Worm (Caenorhabditis elegans) whole organism, mixed stage, embryonic: ENCODE data around the gene nspc-10.

Experiments
- M03D4.4 ChIP-seq: sonication (generic microtip); optimal IDR thresholded peaks from 2 replicates; lab custom pipeline; 2017; ENCODE audit warnings: mild to moderate bottlenecking, missing genetic modification characterization, missing compliant biosample characterization
- bed-3 ChIP-seq: fragments of 200-800 bp; sonication (Bioruptor generic); optimal IDR thresholded peaks from 3 replicates; lab custom pipeline; 2018; ENCODE audit warnings: mild to moderate bottlenecking, missing genetic modification characterization, moderate library complexity, missing compliant biosample characterization
- blmp-1 ChIP-seq: fragments of 150-350 bp; optimal IDR thresholded peaks from 2 replicates; lab custom pipeline; 2014; ENCODE audit warnings: missing biosample characterization, missing genetic modification characterization
- ceh-39 ChIP-seq: fragments of 150-350 bp; optimal IDR thresholded peaks from 2 replicates; lab custom pipeline; 2014; ENCODE audit warnings: missing biosample characterization, missing genetic modification characterization
- ceh-43 ChIP-seq: fragments of 200-800 bp; sonication (Bioruptor generic); optimal IDR thresholded peaks from 2 replicates; lab custom pipeline; 2018; ENCODE audit warnings: mild to moderate bottlenecking, missing genetic modification characterization, moderate library complexity, missing compliant biosample characterization
- ceh-83 ChIP-seq: fragments of 200-800 bp; sonication (Bioruptor generic); optimal IDR thresholded peaks from 2 replicates; lab custom pipeline; 2018; ENCODE audit warnings: mild to moderate bottlenecking, missing genetic modification characterization, missing compliant biosample characterization
- ces-1 ChIP-seq: fragments of 150-350 bp; optimal IDR thresholded peaks from 2 replicates; lab custom pipeline; 2014; ENCODE audit warnings: missing biosample characterization, missing genetic modification reagents, missing genetic modification characterization
- cnd-1 ChIP-seq: fragments of 200-800 bp; sonication (Bioruptor generic); optimal IDR thresholded peaks from 2 replicates; lab custom pipeline; 2018; ENCODE audit warnings: mild to moderate bottlenecking, missing genetic modification characterization, missing compliant biosample characterization
- drap-1 ChIP-seq: fragments of 200-800 bp; sonication (Bioruptor generic); optimal IDR thresholded peaks from 3 replicates; lab custom pipeline; 2018; ENCODE audit warnings: mild to moderate bottlenecking, missing genetic modification characterization, missing compliant biosample characterization
- elt-3 ChIP-seq: fragments of 150-350 bp; optimal IDR thresholded peaks from 2 replicates; lab custom pipeline; 2014; ENCODE audit warnings: missing biosample characterization, missing genetic modification characterization
- flh-1 ChIP-seq: fragments of 200-800 bp; sonication (Bioruptor generic); optimal IDR thresholded peaks from 2 replicates; lab custom pipeline; 2018; ENCODE audit warnings: mild to moderate bottlenecking, missing genetic modification characterization, moderate library complexity, missing compliant biosample characterization
- hlh-1 ChIP-seq: fragments of 150-350 bp; optimal IDR thresholded peaks from 2 replicates; lab custom pipeline; 2014; ENCODE audit warnings: missing biosample characterization, missing genetic modification reagents, missing genetic modification characterization
- lin-13 ChIP-seq: fragments of 150-350 bp; optimal IDR thresholded peaks from 2 replicates; lab custom pipeline; 2014; ENCODE audit warnings: missing biosample characterization, missing genetic modification characterization
- lin-32 ChIP-seq: fragments of 200-800 bp; sonication (Bioruptor generic); optimal IDR thresholded peaks from 2 replicates; lab custom pipeline; 2018; ENCODE audit warnings: mild to moderate bottlenecking, missing genetic modification characterization, missing compliant biosample characterization
- lsy-2 ChIP-seq: fragments of 150-350 bp; optimal IDR thresholded peaks from 2 replicates; lab custom pipeline; 2014; ENCODE audit warnings: missing biosample characterization, missing genetic modification characterization
- mab-5 ChIP-seq: fragments of 150-350 bp; optimal IDR thresholded peaks from 2 replicates; lab custom pipeline; 2014; ENCODE audit warnings: missing biosample characterization, missing genetic modification characterization
- mep-1 ChIP-seq: fragments of 150-350 bp; optimal IDR thresholded peaks from 2 replicates; lab custom pipeline; 2017; ENCODE audit warnings: missing biosample characterization, missing genetic modification reagents, missing genetic modification characterization, inconsistent platforms
- mls-2 ChIP-seq: sonication (generic microtip); optimal IDR thresholded peaks from 2 replicates; lab custom pipeline; 2016; ENCODE audit warnings: mild to moderate bottlenecking, missing genetic modification characterization, moderate library complexity, missing compliant biosample characterization
- nhr-12 ChIP-seq: fragments of 150-350 bp; optimal IDR thresholded peaks from 2 replicates; lab custom pipeline; 2014; ENCODE audit warnings: missing biosample characterization, missing genetic modification characterization
- nhr-2 ChIP-seq: fragments of 150-350 bp; optimal IDR thresholded peaks from 2 replicates; lab custom pipeline; 2014; ENCODE audit warnings: missing biosample characterization, missing genetic modification characterization
- nhr-237 ChIP-seq: fragments of 150-350 bp; optimal IDR thresholded peaks from 2 replicates; lab custom pipeline; 2014; ENCODE audit warnings: missing biosample characterization, missing genetic modification characterization
- nhr-28 ChIP-seq: fragments of 150-350 bp; optimal IDR thresholded peaks from 2 replicates; lab custom pipeline; 2014; ENCODE audit warnings: missing biosample characterization, missing genetic modification characterization
- nhr-76 ChIP-seq: sonication (generic microtip); optimal IDR thresholded peaks from 2 replicates; lab custom pipeline; 2017; ENCODE audit warnings: missing biosample characterization, missing genetic modification characterization
- pha-4 ChIP-seq: fragments of 150-350 bp; optimal IDR thresholded peaks from 2 replicates; lab custom pipeline; 2018; ENCODE audit warnings: missing biosample characterization, missing genetic modification reagents, missing genetic modification characterization
- sem-2 ChIP-seq: fragments of 200-800 bp; sonication (Bioruptor generic); optimal IDR thresholded peaks from 2 replicates; lab custom pipeline; 2018; ENCODE audit warnings: mild to moderate bottlenecking, missing genetic modification characterization, missing compliant biosample characterization
- snpc-4 ChIP-seq: fragments of 150-350 bp; optimal IDR thresholded peaks from 2 replicates; lab custom pipeline; 2014; ENCODE audit warnings: missing biosample characterization, missing genetic modification characterization
- sptf-1 ChIP-seq: sonication (generic microtip); optimal IDR thresholded peaks from 2 replicates; lab custom pipeline; 2017; ENCODE audit warnings: mild to moderate bottlenecking, missing genetic modification characterization, moderate library complexity, missing compliant biosample characterization
- tbx-8 ChIP-seq: fragments of 200-800 bp; sonication (Bioruptor generic); optimal IDR thresholded peaks from 2 replicates; lab custom pipeline; 2018; ENCODE audit warnings: mild to moderate bottlenecking, missing genetic modification characterization, moderate library complexity, missing compliant biosample characterization
- unc-120 ChIP-seq: sonication (generic microtip); optimal IDR thresholded peaks from 2 replicates; lab custom pipeline; 2017; ENCODE audit warnings: missing genetic modification characterization, missing compliant biosample characterization; ENCODE audit not compliant: poor library complexity, severe bottlenecking
- unc-39 ChIP-seq: fragments of 150-350 bp; optimal IDR thresholded peaks from 2 replicates; lab custom pipeline; 2014; ENCODE audit warnings: missing biosample characterization, missing genetic modification characterization
- unc-62 ChIP-seq: fragments of 150-350 bp; optimal IDR thresholded peaks from 2 replicates; lab custom pipeline; 2014; ENCODE audit warnings: missing biosample characterization, missing genetic modification reagents, missing genetic modification characterization
- zip-8 ChIP-seq: fragments of 150-350 bp; optimal IDR thresholded peaks from 2 replicates; lab custom pipeline; 2014; ENCODE audit warnings: missing biosample characterization, missing genetic modification characterization

The nspc-10 gene

ce11 chrX:12315268-12315667, 28.1 kb upstream of the nspc-10 start, which contains the start of gene xtr-2:
Gene xtr-2, plus strand, starts transcription at chrX:12315568.
- TF ChIP-seq ceh-83 (GFP tag; lab: Kevin White, UChicago), result no peak
- TF ChIP-seq ceh-39 (tag; lab: Kevin White, UChicago), result no peak
- no peak for TF ChIP-seq ceh-43 (GFP tag; lab: Kevin White, UChicago)
- TF ChIP-seq pha-4, result no peak
- TF ChIP-seq flh-1 (GFP tag; lab: Kevin White, UChicago), result no peak
- TF ChIP-seq nhr-28 (tag; lab: Kevin White, UChicago), result no peak
- TF ChIP-seq elt-3 (tag; lab: Kevin White, UChicago), result no peak
- no peak for TF ChIP-seq blmp-1
- no peak for TF ChIP-seq mab-5 (tag; lab: Kevin White, UChicago)
- no peak for TF ChIP-seq cnd-1
- no peak for TF ChIP-seq nhr-237
- TF ChIP-seq unc-120, result no peak
- no peak for TF ChIP-seq unc-39
- no peak for TF ChIP-seq mep-1 (tag; lab: Kevin White, UChicago)
- no peak for TF ChIP-seq mls-2
- TF ChIP-seq lsy-2 (tag; lab: Kevin White, UChicago), result no peak
- TF ChIP-seq sem-2 (GFP tag; lab: Kevin White, UChicago), result no peak
- TF ChIP-seq sptf-1 (tag; lab: Kevin White, UChicago), result no peak

ce11 chrX:12317560-12317959, 25.8 kb upstream of the nspc-10 start:
- no peak for TF ChIP-seq flh-1 (GFP tag; lab: Kevin White, UChicago)
- TF ChIP-seq unc-62 (GFP tag; lab: Kevin White, UChicago), result no peak
- TF ChIP-seq, all 35 proteins: peak for 0

- TF ChIP-seq nhr-237, result no peak
- TF ChIP-seq sem-2 (GFP tag; lab: Kevin White, UChicago), result no peak
- TF ChIP-seq pha-4, result no peak
- TF ChIP-seq ces-1 (GFP tag; lab: Kevin White, UChicago), result no peak
- peak; percentile 63 for TF ChIP-seq ceh-39 (tag; lab: Kevin White, UChicago)
- TF ChIP-seq nhr-2, result peak; percentile 74
- no peak for TF ChIP-seq lin-13
- peak; percentile 36 for TF ChIP-seq cnd-1
- peak; percentile 51 for TF ChIP-seq unc-62 (GFP tag; lab: Kevin White, UChicago)
- peak; percentile 50 for TF ChIP-seq zip-8 (tag; lab: Kevin White, UChicago)
- TF ChIP-seq bed-3, result no peak
- no peak for TF ChIP-seq flh-1 (GFP tag; lab: Kevin White, UChicago)
- no peak for TF ChIP-seq hlh-1
- TF ChIP-seq tbx-8 (GFP tag; lab: Kevin White, UChicago), result no peak
- TF ChIP-seq, all 35 proteins: peak for 5
Measured at ce11 chrX:12320737-12321136, 22.7 kb upstream of the nspc-10 start, which contains the start of gene ceh-40. Gene ceh-40, minus strand, starts transcription at chrX:12320777.

ce11 chrX:12321357-12321756, 22.1 kb upstream of the nspc-10 start, which contains the start of gene F17A2.13:
Gene F17A2.13, plus strand, starts transcription at chrX:12321657.
- TF ChIP-seq pha-4 (no peak), sptf-1 (tag; lab: Kevin White, UChicago) (no peak), nhr-76 (tag; lab: Kevin White, UChicago) (no peak), sem-2 (GFP tag; lab: Kevin White, UChicago) (no peak), snpc-4 (tag; lab: Kevin White, UChicago) (no peak), ces-1 (GFP tag; lab: Kevin White, UChicago) (no peak), ceh-83 (GFP tag; lab: Kevin White, UChicago) (no peak), lin-13 (no peak), mep-1 (tag; lab: Kevin White, UChicago) (no peak), lin-32 (GFP tag; lab: Kevin White, UChicago) (no peak), elt-3 (tag; lab: Kevin White, UChicago) (no peak)

- TF ChIP-seq mep-1 (tag; lab: Kevin White, UChicago) (no peak), ceh-39 (tag; lab: Kevin White, UChicago) (no peak), blmp-1 (no peak), mab-5 (tag; lab: Kevin White, UChicago) (no peak), unc-39 (no peak), drap-1 (GFP tag; lab: Kevin White, UChicago) (no peak)
- TF ChIP-seq, all 35 proteins: peak for 0
Measured at ce11 chrX:12323439-12323838, 20.0 kb upstream of the nspc-10 start, which contains the start of gene srd-40. Gene srd-40, plus strand, starts transcription at chrX:12323739.

DNA sequence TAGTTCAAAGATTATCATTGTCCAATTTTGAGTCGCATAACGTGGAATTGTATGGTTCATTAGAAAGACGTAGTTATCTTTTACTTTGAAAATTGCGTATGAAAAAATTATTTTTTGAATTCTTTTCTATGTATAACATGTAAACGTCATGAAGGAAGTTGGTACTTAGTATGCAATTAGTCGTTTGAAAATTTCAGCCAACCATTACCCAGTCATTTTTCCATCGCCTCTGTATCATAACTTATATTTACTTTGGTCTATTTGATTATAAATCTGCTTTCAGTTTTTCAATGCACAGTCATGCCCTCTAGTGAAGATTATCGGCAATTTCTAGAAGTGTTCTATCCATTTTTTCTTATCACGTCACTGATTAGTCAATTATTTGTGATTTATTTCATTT, 17.0 kb upstream of the nspc-10 start, which contains the start of gene srd-41:
Gene srd-41 (plus strand): TSS at position 301 of the 400 bp plus-strand sequence.
- TF ChIP-seq cnd-1, result no peak
- TF ChIP-seq nhr-76 (tag; lab: Kevin White, UChicago), result no peak
- TF ChIP-seq nhr-2, result no peak
- no peak for TF ChIP-seq sem-2 (GFP tag; lab: Kevin White, UChicago)
- TF ChIP-seq ceh-43 (GFP tag; lab: Kevin White, UChicago), result no peak
- TF ChIP-seq mab-5 (tag; lab: Kevin White, UChicago), result no peak
- TF ChIP-seq M03D4.4, result no peak
- no peak for TF ChIP-seq hlh-1
- TF ChIP-seq unc-39, result no peak
- no peak for TF ChIP-seq mep-1 (tag; lab: Kevin White, UChicago)
- TF ChIP-seq blmp-1, result no peak
- TF ChIP-seq nhr-12 (tag; lab: Kevin White, UChicago), result no peak
- no peak for TF ChIP-seq pha-4
- no peak for TF ChIP-seq bed-3
- TF ChIP-seq ceh-83 (GFP tag; lab: Kevin White, UChicago), result no peak
- TF ChIP-seq unc-120, result no peak
- TF ChIP-seq unc-62 (GFP tag; lab: Kevin White, UChicago), result no peak
- TF ChIP-seq lin-32 (GFP tag; lab: Kevin White, UChicago), result no peak
